Worm (Caenorhabditis elegans) whole organism, L2 larva: ENCODE data around the gene ric-3.
A peak's percentile ranks its signal among the peaks of the same experiment; 100 is the strongest.

Experiments used
- C34F6.9 ChIP-seq: fragments of 150-350 bp; optimal IDR thresholded peaks from 2 replicates; lab custom pipeline; 2014; ENCODE audit warnings: missing biosample characterization, missing genetic modification characterization
- F13H6.1 ChIP-seq: sonication (generic microtip); optimal IDR thresholded peaks from 2 replicates; lab custom pipeline; 2016; ENCODE audit warnings: missing genetic modification characterization, missing compliant biosample characterization
- R02D3.7 ChIP-seq: fragments of 150-350 bp; optimal IDR thresholded peaks from 2 replicates; lab custom pipeline; 2014; ENCODE audit warnings: missing biosample characterization, missing genetic modification characterization
- Y55F3AM.14 ChIP-seq: fragments of 200-800 bp; sonication (Bioruptor generic); optimal IDR thresholded peaks from 2 replicates; lab custom pipeline; 2018; ENCODE audit warnings: mild to moderate bottlenecking, missing genetic modification characterization, missing compliant biosample characterization
- ZK546.5 ChIP-seq: sonication (generic microtip); optimal IDR thresholded peaks from 2 replicates; lab custom pipeline; 2017; ENCODE audit warnings: missing biosample characterization, missing genetic modification characterization
- alr-1 ChIP-seq: fragments of 150-350 bp; optimal IDR thresholded peaks from 2 replicates; lab custom pipeline; 2014; ENCODE audit warnings: missing biosample characterization, missing genetic modification characterization
- aly-2 ChIP-seq: fragments of 150-350 bp; optimal IDR thresholded peaks from 2 replicates; lab custom pipeline; 2014; ENCODE audit warnings: missing biosample characterization, missing genetic modification characterization
- ama-1 ChIP-seq: fragments of 150-350 bp; optimal IDR thresholded peaks from 2 replicates; lab custom pipeline; 2018; ENCODE audit warnings: inconsistent platforms
- blmp-1 ChIP-seq: sonication (generic microtip); optimal IDR thresholded peaks from 2 replicates; lab custom pipeline; 2017; ENCODE audit warnings: missing genetic modification characterization, mild to moderate bottlenecking, missing compliant biosample characterization, antibody characterized with exemption, moderate library complexity; ENCODE audit not compliant: insufficient read depth
- ceh-16 ChIP-seq: fragments of 150-350 bp; optimal IDR thresholded peaks from 2 replicates; lab custom pipeline; 2014; ENCODE audit warnings: missing biosample characterization, missing genetic modification characterization
- ceh-82 ChIP-seq: fragments of 150-350 bp; optimal IDR thresholded peaks from 2 replicates; lab custom pipeline; 2014; ENCODE audit warnings: missing biosample characterization, missing genetic modification characterization
- crh-2 ChIP-seq: sonication (generic microtip); optimal IDR thresholded peaks from 2 replicates; lab custom pipeline; 2017; ENCODE audit warnings: missing biosample characterization, missing genetic modification characterization
- dmd-4 ChIP-seq: sonication (generic microtip); optimal IDR thresholded peaks from 2 replicates; lab custom pipeline; 2017; ENCODE audit warnings: missing biosample characterization, missing genetic modification characterization
- egl-27 ChIP-seq: sonication (generic microtip); optimal IDR thresholded peaks from 3 replicates; lab custom pipeline; 2017; ENCODE audit warnings: missing biosample characterization, missing genetic modification reagents, missing genetic modification characterization
- elt-1 ChIP-seq: fragments of 150-350 bp; optimal IDR thresholded peaks from 2 replicates; lab custom pipeline; 2014; ENCODE audit warnings: missing biosample characterization, missing genetic modification characterization
- elt-3 ChIP-seq: sonication (generic microtip); optimal IDR thresholded peaks from 2 replicates; lab custom pipeline; 2017; ENCODE audit warnings: missing biosample characterization, missing genetic modification characterization
- fos-1 ChIP-seq: fragments of 150-350 bp; optimal IDR thresholded peaks from 2 replicates; lab custom pipeline; 2014; ENCODE audit warnings: missing biosample characterization, missing genetic modification characterization
- gmeb-1 ChIP-seq: fragments of 150-350 bp; optimal IDR thresholded peaks from 2 replicates; lab custom pipeline; 2014; ENCODE audit warnings: missing biosample characterization, missing genetic modification characterization
- lin-11 ChIP-seq: fragments of 150-350 bp; sonication (generic microtip); optimal IDR thresholded peaks from 2 replicates; lab custom pipeline; 2014; ENCODE audit warnings: missing biosample characterization, missing genetic modification characterization, inconsistent platforms, mixed read lengths
- lin-13 ChIP-seq: fragments of 150-350 bp; optimal IDR thresholded peaks from 2 replicates; lab custom pipeline; 2014; ENCODE audit warnings: missing biosample characterization, missing genetic modification reagents, missing genetic modification characterization
- lin-39 ChIP-seq: fragments of 150-350 bp; optimal IDR thresholded peaks from 2 replicates; lab custom pipeline; 2014; ENCODE audit warnings: missing biosample characterization, missing genetic modification reagents, missing genetic modification characterization
- lsy-2 ChIP-seq, 2 experiments: fragments of 150-350 bp in 1 of 2; sonication (generic microtip) in 1 of 2; optimal IDR thresholded peaks; 2 replicates each; lab custom pipeline; 2014 to 2017; ENCODE audit warnings: missing biosample characterization in 2 of 2, missing genetic modification characterization in 2 of 2
- mab-5 ChIP-seq: fragments of 150-350 bp; optimal IDR thresholded peaks from 2 replicates; lab custom pipeline; 2014; ENCODE audit warnings: missing biosample characterization, missing genetic modification characterization
- mbf-1 ChIP-seq: sonication (generic microtip); optimal IDR thresholded peaks from 2 replicates; lab custom pipeline; 2017; ENCODE audit warnings: missing biosample characterization, missing genetic modification characterization
- mdl-1 ChIP-seq, 2 experiments: fragments of 150-350 bp in 1 of 2; sonication (generic microtip) in 1 of 2; optimal IDR thresholded peaks; 2 replicates each; lab custom pipeline; 2017; ENCODE audit warnings: missing biosample characterization in 2 of 2, missing genetic modification characterization in 2 of 2
- nhr-10 ChIP-seq: sonication (generic microtip); optimal IDR thresholded peaks from 2 replicates; lab custom pipeline; 2017; ENCODE audit warnings: missing biosample characterization, missing genetic modification characterization
- nhr-11 ChIP-seq: fragments of 150-350 bp; optimal IDR thresholded peaks from 2 replicates; lab custom pipeline; 2014; ENCODE audit warnings: missing biosample characterization, missing genetic modification characterization
- nhr-12 ChIP-seq: fragments of 150-350 bp; optimal IDR thresholded peaks from 2 replicates; lab custom pipeline; 2014; ENCODE audit warnings: missing biosample characterization, missing genetic modification characterization
- nhr-129 ChIP-seq: fragments of 150-350 bp; optimal IDR thresholded peaks from 2 replicates; lab custom pipeline; 2014; ENCODE audit warnings: missing biosample characterization, missing genetic modification characterization
- nhr-21 ChIP-seq: fragments of 150-350 bp; optimal IDR thresholded peaks from 2 replicates; lab custom pipeline; 2014; ENCODE audit warnings: missing biosample characterization, missing genetic modification characterization
- nhr-23 ChIP-seq: fragments of 150-350 bp; optimal IDR thresholded peaks from 2 replicates; lab custom pipeline; 2014; ENCODE audit warnings: missing biosample characterization, missing genetic modification reagents, missing genetic modification characterization
- nhr-237 ChIP-seq: fragments of 150-350 bp; optimal IDR thresholded peaks from 2 replicates; lab custom pipeline; 2014; ENCODE audit warnings: missing biosample characterization, missing genetic modification characterization
- nhr-25 ChIP-seq: fragments of 150-350 bp; sonication (generic microtip); optimal IDR thresholded peaks from 3 replicates; lab custom pipeline; 2014; ENCODE audit warnings: missing biosample characterization, missing genetic modification characterization
- nhr-6 ChIP-seq: fragments of 150-350 bp; optimal IDR thresholded peaks from 2 replicates; lab custom pipeline; 2014; ENCODE audit warnings: missing biosample characterization, missing genetic modification characterization
- nhr-77 ChIP-seq: fragments of 150-350 bp; optimal IDR thresholded peaks from 2 replicates; lab custom pipeline; 2014; ENCODE audit warnings: missing biosample characterization, missing genetic modification characterization
- peb-1 ChIP-seq: fragments of 150-350 bp; optimal IDR thresholded peaks from 2 replicates; lab custom pipeline; 2014; ENCODE audit warnings: missing biosample characterization, missing genetic modification characterization
- sem-4 ChIP-seq: fragments of 150-350 bp; optimal IDR thresholded peaks from 2 replicates; lab custom pipeline; 2014; ENCODE audit warnings: missing biosample characterization, missing genetic modification reagents, missing genetic modification characterization
- skn-1 ChIP-seq: sonication (generic microtip); optimal IDR thresholded peaks from 2 replicates; lab custom pipeline; 2017; ENCODE audit warnings: missing biosample characterization, missing genetic modification characterization
- sma-3 ChIP-seq: sonication (generic microtip); optimal IDR thresholded peaks from 2 replicates; lab custom pipeline; 2016; ENCODE audit warnings: missing genetic modification reagents, missing genetic modification characterization, missing compliant biosample characterization
- sma-9 ChIP-seq, 2 experiments: fragments of 150-350 bp in 1 of 2; sonication (generic microtip) in 1 of 2; optimal IDR thresholded peaks; 2 replicates each; lab custom pipeline; 2014 to 2016; ENCODE audit warnings: missing genetic modification characterization in 2 of 2, mild to moderate bottlenecking in 1 of 2, missing biosample characterization in 1 of 2, missing compliant biosample characterization in 1 of 2, missing genetic modification reagents in 1 of 2, moderate library complexity in 1 of 2
- snpc-4 ChIP-seq: fragments of 150-350 bp; optimal IDR thresholded peaks from 2 replicates; lab custom pipeline; 2014; ENCODE audit warnings: missing biosample characterization, missing genetic modification characterization
- unc-39 ChIP-seq: fragments of 150-350 bp; optimal IDR thresholded peaks from 2 replicates; lab custom pipeline; 2014; ENCODE audit warnings: missing biosample characterization, missing genetic modification characterization
- unc-55 ChIP-seq: fragments of 150-350 bp; sonication (generic microtip); optimal IDR thresholded peaks from 3 replicates; lab custom pipeline; 2014; ENCODE audit warnings: missing biosample characterization, missing genetic modification reagents, missing genetic modification characterization
- unc-62 ChIP-seq: fragments of 150-350 bp; optimal IDR thresholded peaks from 2 replicates; lab custom pipeline; 2014; ENCODE audit warnings: missing biosample characterization, missing genetic modification reagents, missing genetic modification characterization
- zag-1 ChIP-seq: fragments of 150-350 bp; optimal IDR thresholded peaks from 2 replicates; lab custom pipeline; 2014; ENCODE audit warnings: missing biosample characterization, missing genetic modification characterization
- ztf-1 ChIP-seq: fragments of 200-800 bp; sonication (Bioruptor generic); conservative IDR thresholded peaks from 2 replicates; pipeline ENCODE4 v1.3.6; 2022; ENCODE audit warnings: missing genetic modification characterization, missing compliant biosample characterization
- ztf-11 ChIP-seq: sonication (generic microtip); optimal IDR thresholded peaks from 2 replicates; lab custom pipeline; 2017; ENCODE audit warnings: missing biosample characterization, missing genetic modification characterization
- ztf-4 ChIP-seq: fragments of 150-350 bp; optimal IDR thresholded peaks from 2 replicates; lab custom pipeline; 2014; ENCODE audit warnings: missing biosample characterization, missing genetic modification characterization

The ric-3 gene

ce11 chrIV:7817852-7818251, at the start of gene ric-3:
ric-3 (plus strand) TSS chrIV:7818251.
- TF ChIP-seq crh-2 (tag; lab: Kevin White, UChicago), result peak; percentile 68
- no peak for TF ChIP-seq alr-1 (tag; lab: Kevin White, UChicago)
- no peak for TF ChIP-seq nhr-12 (tag; lab: Kevin White, UChicago)
- no peak for TF ChIP-seq ztf-1
- no peak for TF ChIP-seq unc-62 (GFP tag; lab: Kevin White, UChicago)
- TF ChIP-seq ztf-4 (tag; lab: Kevin White, UChicago), result no peak
- no peak for TF ChIP-seq peb-1 (tag; lab: Kevin White, UChicago)
- TF ChIP-seq unc-55 (GFP tag; lab: Kevin White, UChicago), result peak; percentile 89
- TF ChIP-seq nhr-11, result no peak
- TF ChIP-seq nhr-237 (tag; lab: Kevin White, UChicago), result no peak
- peak; percentile 15 to 79 for TF ChIP-seq lsy-2 (tag; optimal IDR thresholded peaks at IDR 0.05; lab: Kevin White, UChicago)
- peak; percentile 93 for TF ChIP-seq C34F6.9 (tag; lab: Kevin White, UChicago)
- peak; percentile 36 for TF ChIP-seq snpc-4 (tag; lab: Kevin White, UChicago)
- TF ChIP-seq mbf-1 (tag; lab: Kevin White, UChicago), result no peak
- no peak for TF ChIP-seq nhr-25
- no peak for TF ChIP-seq dmd-4 (tag; lab: Kevin White, UChicago)
- TF ChIP-seq lin-11 (tag; lab: Kevin White, UChicago), result peak; percentile 54
- no peak for TF ChIP-seq skn-1 (tag; lab: Kevin White, UChicago)
- TF ChIP-seq ceh-82 (tag; lab: Kevin White, UChicago), result no peak
- TF ChIP-seq sma-9 (GFP tag; optimal IDR thresholded peaks at IDR 0.05; lab: Kevin White, UChicago), result peak; percentile 86
- no peak for TF ChIP-seq sma-9 (tag; optimal IDR thresholded peaks at IDR 0.05; lab: Kevin White, UChicago)
- TF ChIP-seq F13H6.1 (tag; lab: Kevin White, UChicago), result peak; percentile 84
- TF ChIP-seq sem-4 (tag; lab: Kevin White, UChicago), result peak; percentile 71
- no peak for TF ChIP-seq elt-3 (tag; lab: Kevin White, UChicago)
- TF ChIP-seq Y55F3AM.14, result no peak
- TF ChIP-seq sma-3 (GFP tag; lab: Kevin White, UChicago), result no peak
- TF ChIP-seq mdl-1 (tag; optimal IDR thresholded peaks at IDR 0.05; lab: Kevin White, UChicago), result peak in 1 of 2 experiments; percentile 10
- TF ChIP-seq nhr-6 (tag; lab: Kevin White, UChicago), result peak; percentile 72
- peak; percentile 38 for TF ChIP-seq fos-1 (tag; lab: Kevin White, UChicago)
- no peak for TF ChIP-seq ama-1 (lab: Kevin White, UChicago)
- peak; percentile 75 for TF ChIP-seq zag-1 (tag; lab: Kevin White, UChicago)
- peak; percentile 42 for TF ChIP-seq egl-27 (tag; lab: Kevin White, UChicago)
- TF ChIP-seq aly-2, result no peak
- no peak for TF ChIP-seq nhr-23 (tag; lab: Kevin White, UChicago)
- no peak for TF ChIP-seq lin-39
- no peak for TF ChIP-seq R02D3.7
- TF ChIP-seq ZK546.5 (tag; lab: Kevin White, UChicago), result no peak
- TF ChIP-seq ztf-11, result no peak
- no peak for TF ChIP-seq nhr-10 (tag; lab: Kevin White, UChicago)
- TF ChIP-seq nhr-77 (tag; lab: Kevin White, UChicago), result no peak
- TF ChIP-seq elt-1 (tag; lab: Kevin White, UChicago), result no peak
- peak; percentile 26 for TF ChIP-seq lin-13
- TF ChIP-seq nhr-21 (tag; lab: Kevin White, UChicago), result peak; percentile 26
- no peak for TF ChIP-seq blmp-1 (tag; lab: Kevin White, UChicago)
- TF ChIP-seq gmeb-1, result no peak
- peak; percentile 84 for TF ChIP-seq nhr-129
- peak; percentile 45 for TF ChIP-seq mab-5
- TF ChIP-seq unc-39 (tag; lab: Kevin White, UChicago), result no peak
- TF ChIP-seq ceh-16, result no peak
